Fruit fly (Drosophila melanogaster) whole organism, embryonic: Measurements from ENCODE around the gene PGRP-LF.

Source experiments
- Abd-B ChIP-seq: fragments of 200-800 bp; sonication (Bioruptor generic); optimal IDR thresholded peaks from 2 replicates; lab custom pipeline; 2018; ENCODE audit warnings: missing biosample characterization, mild to moderate bottlenecking, missing genetic modification characterization, moderate library complexity
- B-H1 ChIP-seq: fragments of 200-800 bp; sonication (Bioruptor generic); IDR thresholded peaks from 3 replicates; pipeline ENCODE4 v1.3.6; 2022; ENCODE audit warnings: missing biosample characterization, missing genetic modification characterization
- CG10431 ChIP-seq: fragments of 200-800 bp; sonication (Bioruptor generic); optimal IDR thresholded peaks from 3 replicates; lab custom pipeline; 2018; ENCODE audit warnings: missing biosample characterization, mild to moderate bottlenecking, missing genetic modification characterization
- CG10543 ChIP-seq: fragments of 200-800 bp; sonication (Bioruptor generic); optimal IDR thresholded peaks from 3 replicates; lab custom pipeline; 2017; ENCODE audit warnings: missing biosample characterization, mild to moderate bottlenecking, missing genetic modification characterization, moderate library complexity
- CG11247 ChIP-seq: fragments of 200-800 bp; sonication (Bioruptor generic); IDR thresholded peaks from 2 replicates; pipeline ENCODE4 v1.3.6; 2022; ENCODE audit warnings: missing biosample characterization, missing genetic modification characterization
- CG1647 ChIP-seq: fragments of 200-800 bp; sonication (Bioruptor generic); optimal IDR thresholded peaks from 3 replicates; lab custom pipeline; 2016; ENCODE audit warnings: missing biosample characterization, missing genetic modification characterization
- CG17612 ChIP-seq: fragments of 200-800 bp; sonication (Bioruptor generic); IDR thresholded peaks from 2 replicates; pipeline ENCODE4 v1.3.6; 2022; ENCODE audit warnings: missing biosample characterization, missing genetic modification characterization
- CG17829 ChIP-seq: fragments of 200-800 bp; optimal IDR thresholded peaks from 2 replicates; lab custom pipeline; 2019; ENCODE audit warnings: missing biosample characterization, mild to moderate bottlenecking, missing genetic modification characterization, moderate library complexity
- CG17912 ChIP-seq: fragments of 200-800 bp; sonication (Bioruptor generic); optimal IDR thresholded peaks from 2 replicates; lab custom pipeline; 2018; ENCODE audit warnings: missing biosample characterization, mild to moderate bottlenecking, missing genetic modification characterization
- CG18599 ChIP-seq: fragments of 200-800 bp; sonication (Bioruptor generic); optimal IDR thresholded peaks from 3 replicates; lab custom pipeline; 2017; ENCODE audit warnings: missing biosample characterization, missing genetic modification characterization, mild to moderate bottlenecking, moderate library complexity, missing genetic modification reagents
- CG2116 ChIP-seq: fragments of 200-800 bp; sonication (Bioruptor generic); optimal IDR thresholded peaks from 3 replicates; lab custom pipeline; 2018; ENCODE audit warnings: missing biosample characterization, mild to moderate bottlenecking, missing genetic modification characterization
- CG2712 ChIP-seq: fragments of 200-800 bp; optimal IDR thresholded peaks from 3 replicates; lab custom pipeline; 2019; ENCODE audit warnings: missing biosample characterization, mild to moderate bottlenecking, missing genetic modification characterization, moderate library complexity
- CG3163 ChIP-seq: fragments of 200-800 bp; sonication (Bioruptor generic); optimal IDR thresholded peaks from 3 replicates; lab custom pipeline; 2016; ENCODE audit warnings: missing biosample characterization, missing genetic modification characterization
- CG32532 ChIP-seq: fragments of 200-800 bp; sonication (Bioruptor generic); IDR thresholded peaks from 2 replicates; pipeline ENCODE4 v1.3.6; 2022; ENCODE audit warnings: missing biosample characterization, missing genetic modification characterization
- CG33557 ChIP-seq: fragments of 200-800 bp; sonication (Bioruptor generic); optimal IDR thresholded peaks from 2 replicates; lab custom pipeline; 2019; ENCODE audit warnings: missing biosample characterization, mild to moderate bottlenecking, missing genetic modification characterization, moderate library complexity
- CG3995 ChIP-seq: fragments of 200-800 bp; sonication (Bioruptor generic); optimal IDR thresholded peaks from 3 replicates; lab custom pipeline; 2016; ENCODE audit warnings: missing biosample characterization, missing genetic modification characterization
- CG7963 ChIP-seq: fragments of 200-800 bp; sonication (Bioruptor generic); IDR thresholded peaks from 3 replicates; pipeline ENCODE4 v1.3.6; 2022; ENCODE audit warnings: missing biosample characterization, missing genetic modification characterization; ENCODE audit not compliant: partially characterized antibody
- CG8290 ChIP-seq, 3 experiments: fragments of 200-800 bp; sonication (Bioruptor generic); optimal IDR thresholded peaks; 2 replicates each; lab custom pipeline; 2016 to 2019; ENCODE audit warnings: missing biosample characterization in 3 of 3, missing genetic modification characterization in 3 of 3, mild to moderate bottlenecking in 2 of 3, moderate library complexity in 1 of 3
- Dek ChIP-seq: fragments of 200-800 bp; sonication (Bioruptor generic); optimal IDR thresholded peaks from 3 replicates; lab custom pipeline; 2019; ENCODE audit warnings: missing biosample characterization, mild to moderate bottlenecking, missing genetic modification characterization, moderate library complexity
- Gug ChIP-seq: fragments of 200-800 bp; sonication (Bioruptor generic); IDR thresholded peaks from 4 replicates; pipeline ENCODE4 v1.3.6; 2022; ENCODE audit warnings: missing biosample characterization, missing genetic modification characterization
- H2.0 ChIP-seq: fragments of 200-800 bp; sonication (Bioruptor generic); IDR thresholded peaks from 2 replicates; pipeline ENCODE4 v1.3.6; 2022; ENCODE audit warnings: missing biosample characterization, missing genetic modification characterization
- HLH3B ChIP-seq: fragments of 200-800 bp; sonication (Bioruptor generic); IDR thresholded peaks from 2 replicates; pipeline ENCODE4 v1.3.6; 2022; ENCODE audit warnings: missing biosample characterization, missing genetic modification characterization
- HLH54F ChIP-seq: fragments of 200-800 bp; sonication (Bioruptor generic); optimal IDR thresholded peaks from 3 replicates; lab custom pipeline; 2016; ENCODE audit warnings: missing biosample characterization, missing genetic modification characterization
- Hsf ChIP-seq: fragments of 200-800 bp; sonication (Bioruptor generic); optimal IDR thresholded peaks from 3 replicates; lab custom pipeline; 2016; ENCODE audit warnings: missing biosample characterization, missing genetic modification characterization
- NFAT ChIP-seq: fragments of 200-800 bp; sonication (Bioruptor generic); IDR thresholded peaks from 2 replicates; pipeline ENCODE4 v1.3.6; 2022; ENCODE audit warnings: missing biosample characterization, missing genetic modification characterization
- Pdp1 ChIP-seq, 2 experiments: fragments of 200-800 bp; sonication (Bioruptor generic); optimal IDR thresholded peaks; 3 replicates each; lab custom pipeline; 2016; ENCODE audit warnings: missing biosample characterization in 2 of 2, missing genetic modification characterization in 2 of 2, mild to moderate bottlenecking in 1 of 2, moderate library complexity in 1 of 2
- Rfx ChIP-seq: fragments of 200-800 bp; sonication (Bioruptor generic); IDR thresholded peaks from 2 replicates; pipeline ENCODE4 v1.3.6; 2022; ENCODE audit warnings: missing biosample characterization, missing genetic modification characterization
- Side ChIP-seq: fragments of 200-800 bp; sonication (Bioruptor generic); optimal IDR thresholded peaks from 2 replicates; lab custom pipeline; 2016; ENCODE audit warnings: missing biosample characterization, missing genetic modification characterization
- Stat92E ChIP-seq, 3 experiments: fragments of >200 bp in 2 of 3; fragments of 200-800 bp in 1 of 3; sonication (Bioruptor generic) in 1 of 3; optimal IDR thresholded peaks; 2 replicates each; lab custom pipeline; 2017 to 2019; ENCODE audit warnings: missing biosample characterization in 3 of 3, missing genetic modification characterization in 3 of 3, mild to moderate bottlenecking in 1 of 3, moderate library complexity in 1 of 3
- chif ChIP-seq, 2 experiments: fragments of 200-800 bp; sonication (Bioruptor generic); optimal IDR thresholded peaks; 3 replicates each; lab custom pipeline; 2016; ENCODE audit warnings: missing biosample characterization in 2 of 2, missing genetic modification characterization in 2 of 2
- cwo ChIP-seq: fragments of 200-800 bp; sonication (Bioruptor generic); optimal IDR thresholded peaks from 3 replicates; lab custom pipeline; 2017; ENCODE audit warnings: missing biosample characterization, missing genetic modification characterization, mild to moderate bottlenecking, moderate library complexity, missing genetic modification reagents
- dm ChIP-seq: fragments of 200-800 bp; sonication (Bioruptor generic); optimal IDR thresholded peaks from 3 replicates; lab custom pipeline; 2016; ENCODE audit warnings: missing biosample characterization, missing genetic modification characterization
- gem ChIP-seq: fragments of 200-800 bp; sonication (Bioruptor generic); optimal IDR thresholded peaks from 2 replicates; lab custom pipeline; 2019; ENCODE audit warnings: missing biosample characterization, mild to moderate bottlenecking, missing genetic modification characterization, moderate library complexity
- gsb ChIP-seq: fragments of 200-800 bp; sonication (Bioruptor generic); IDR thresholded peaks from 2 replicates; pipeline ENCODE4 v1.3.6; 2022; ENCODE audit warnings: missing biosample characterization, missing genetic modification characterization
- ham ChIP-seq: fragments of 200-800 bp; sonication (Bioruptor generic); IDR thresholded peaks from 2 replicates; pipeline ENCODE4 v1.3.6; 2022; ENCODE audit warnings: missing biosample characterization, missing genetic modification characterization
- ind ChIP-seq: fragments of 200-800 bp; sonication (Bioruptor generic); optimal IDR thresholded peaks from 3 replicates; lab custom pipeline; 2016; ENCODE audit warnings: missing biosample characterization, missing genetic modification characterization
- lmd ChIP-seq: fragments of 200-800 bp; sonication (Bioruptor generic); IDR thresholded peaks from 2 replicates; pipeline ENCODE4 v1.3.6; 2022; ENCODE audit warnings: missing biosample characterization, missing genetic modification characterization
- nom ChIP-seq: fragments of 200-800 bp; sonication (Bioruptor generic); optimal IDR thresholded peaks from 2 replicates; lab custom pipeline; 2017; ENCODE audit warnings: missing biosample characterization, missing genetic modification characterization, mild to moderate bottlenecking, moderate library complexity, missing genetic modification reagents
- onecut ChIP-seq: fragments of 200-800 bp; sonication (Bioruptor generic); IDR thresholded peaks from 2 replicates; pipeline ENCODE4 v1.3.6; 2022; ENCODE audit warnings: missing biosample characterization, missing genetic modification characterization
- psq ChIP-seq: fragments of 200-800 bp; sonication (Bioruptor generic); optimal IDR thresholded peaks from 2 replicates; lab custom pipeline; 2017; ENCODE audit warnings: missing biosample characterization, missing genetic modification characterization
- salm ChIP-seq: fragments of 200-800 bp; sonication (Bioruptor generic); optimal IDR thresholded peaks from 2 replicates; lab custom pipeline; 2018; ENCODE audit warnings: missing biosample characterization, mild to moderate bottlenecking, missing genetic modification characterization
- sug ChIP-seq: fragments of 200-800 bp; optimal IDR thresholded peaks from 2 replicates; lab custom pipeline; 2019; ENCODE audit warnings: missing biosample characterization, mild to moderate bottlenecking, missing genetic modification characterization, moderate library complexity
- tin ChIP-seq: fragments of 200-800 bp; sonication (Bioruptor generic); optimal IDR thresholded peaks from 3 replicates; lab custom pipeline; 2016; ENCODE audit warnings: missing biosample characterization, missing genetic modification characterization
- tx ChIP-seq: fragments of 200-800 bp; sonication (Bioruptor generic); optimal IDR thresholded peaks from 2 replicates; lab custom pipeline; 2016; ENCODE audit warnings: missing biosample characterization, missing genetic modification characterization
- unc-4 ChIP-seq: fragments of 200-800 bp; sonication (Bioruptor generic); IDR thresholded peaks from 2 replicates; pipeline ENCODE4 v1.3.6; 2022; ENCODE audit warnings: missing biosample characterization, missing genetic modification characterization; ENCODE audit not compliant: partially characterized antibody
- vnd ChIP-seq: fragments of 200-800 bp; sonication (Bioruptor generic); IDR thresholded peaks from 3 replicates; pipeline ENCODE4 v1.3.6; 2022; ENCODE audit warnings: missing biosample characterization, missing genetic modification characterization; ENCODE audit not compliant: partially characterized antibody
- wdn ChIP-seq: fragments of 200-800 bp; sonication (Bioruptor generic); IDR thresholded peaks from 2 replicates; pipeline ENCODE4 v1.3.6; 2022; ENCODE audit warnings: missing biosample characterization, missing genetic modification characterization
- zen2 ChIP-seq: fragments of 200-800 bp; sonication (Bioruptor generic); IDR thresholded peaks from 3 replicates; pipeline ENCODE4 v1.3.6; 2022; ENCODE audit warnings: missing biosample characterization, missing genetic modification characterization; ENCODE audit not compliant: partially characterized antibody
- zf30C ChIP-seq: fragments of 200-800 bp; sonication (Bioruptor generic); optimal IDR thresholded peaks from 3 replicates; lab custom pipeline; 2018; ENCODE audit warnings: missing biosample characterization, mild to moderate bottlenecking, missing genetic modification characterization

PGRP-LF gene

DNA sequence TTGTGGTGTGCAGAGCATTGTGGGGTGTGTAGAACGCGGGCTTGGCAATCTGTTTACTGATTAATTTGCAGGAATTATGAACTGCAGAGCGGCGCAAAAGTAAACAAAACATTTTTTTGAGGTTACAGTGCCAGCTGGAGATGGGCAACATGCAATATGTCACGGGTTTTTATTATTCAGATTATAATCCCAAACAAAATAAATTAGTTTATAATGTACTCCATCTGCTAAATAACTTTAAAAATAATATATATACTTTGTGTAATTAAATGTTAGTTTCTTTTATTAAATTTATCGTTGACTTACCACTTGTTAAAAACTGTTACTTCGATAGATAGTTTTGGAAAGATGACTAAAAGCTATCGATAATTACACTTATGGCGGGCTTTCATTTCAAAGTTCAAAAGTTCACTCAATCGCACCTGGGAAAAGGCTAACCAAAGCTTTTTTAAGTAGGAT lies 21.5 kb downstream of the PGRP-LF start, which contains the start of gene Fdx1 (continued):
- peak in 1 of 2 experiments; percentile 59 for TF ChIP-seq Pdp1 (GFP tag; optimal IDR thresholded peaks at IDR 0.05; lab: Kevin White, UChicago)
- peak; percentile 8 for TF ChIP-seq Hsf (GFP tag; lab: Kevin White, UChicago)
- peak; percentile 47 for TF ChIP-seq ind
- peak; percentile 15; the same call in 1 of the 2 replicates for TF ChIP-seq CG32532 (GFP tag; lab: Robert Waterston, UW)
- peak; percentile 47 for TF ChIP-seq CG18599 (GFP tag; lab: Kevin White, UChicago)
- no peak for TF ChIP-seq CG7963 (GFP tag; lab: Robert Waterston, UW)
- TF ChIP-seq NFAT (GFP tag; lab: Robert Waterston, UW): peak; percentile 38; the same call in 1 of the 2 replicates
- no peak for TF ChIP-seq CG17612 (GFP tag; lab: Robert Waterston, UW)
- TF ChIP-seq tin: peak; percentile 41
- TF ChIP-seq Rfx (GFP tag; lab: Robert Waterston, UW): peak; percentile 67
- no peak; the same call in 1 of the 2 replicates for TF ChIP-seq lmd (GFP tag; lab: Robert Waterston, UW)
- peak; percentile 40 for TF ChIP-seq CG10543 (GFP tag; lab: Kevin White, UChicago)
- no peak for TF ChIP-seq wdn (GFP tag; lab: Robert Waterston, UW)
- TF ChIP-seq CG17912 (GFP tag; lab: Kevin White, UChicago): no peak
- TF ChIP-seq Dek: peak; percentile 15
- no peak for TF ChIP-seq Stat92E (GFP tag; optimal IDR thresholded peaks at IDR 0.05; lab: Kevin White, UChicago)
- no peak for TF ChIP-seq gsb
- TF ChIP-seq CG1647: no peak
- peak; percentile 47; the same call in 1 of the 2 replicates for TF ChIP-seq H2.0
- no peak for TF ChIP-seq B-H1 (GFP tag; lab: Robert Waterston, UW)
- peak; percentile 67 for TF ChIP-seq gem
- peak; percentile 70 for TF ChIP-seq unc-4 (GFP tag; lab: Robert Waterston, UW)
- TF ChIP-seq Side: no peak
- no peak; the same call in 3 of the 4 replicates for TF ChIP-seq Gug (GFP tag; lab: Robert Waterston, UW)
- TF ChIP-seq CG2712: peak; percentile 45
- TF ChIP-seq CG11247 (GFP tag; lab: Robert Waterston, UW): 0 out of 2 replicates have a peak, but pooled peaks have one; percentile 27
- TF ChIP-seq chif (GFP tag; optimal IDR thresholded peaks at IDR 0.05; lab: Kevin White, UChicago): no peak
- TF ChIP-seq psq: no peak
- peak; percentile 91 for TF ChIP-seq CG2116 (GFP tag; lab: Kevin White, UChicago)
- TF ChIP-seq HLH3B: peak; percentile 38; the same call in 1 of the 2 replicates
- TF ChIP-seq dm (GFP tag; lab: Kevin White, UChicago): no peak
- peak; percentile 20 for TF ChIP-seq CG33557 (GFP tag; lab: Kevin White, UChicago)
- peak; percentile 0 for TF ChIP-seq CG8290 (GFP tag; optimal IDR thresholded peaks at IDR 0.05; lab: Kevin White, UChicago)
- no peak for TF ChIP-seq CG8290 (tag; optimal IDR thresholded peaks at IDR 0.05; lab: Kevin White, UChicago)
- no peak for TF ChIP-seq onecut (GFP tag; lab: Robert Waterston, UW)
- TF ChIP-seq tx (GFP tag; lab: Kevin White, UChicago): no peak
- TF ChIP-seq vnd: 0 out of 3 replicates have a peak, but pooled peaks have one; percentile 8
- TF ChIP-seq CG3995 (GFP tag; lab: Kevin White, UChicago): peak; percentile 97
- no peak for TF ChIP-seq Abd-B
- TF ChIP-seq ham: no peak
- TF ChIP-seq sug (tag; lab: Kevin White, UChicago): peak; percentile 61
- TF ChIP-seq cwo (GFP tag; lab: Kevin White, UChicago): peak; percentile 4
- peak; percentile 21 for TF ChIP-seq CG17829
- no peak for TF ChIP-seq nom (GFP tag; lab: Kevin White, UChicago)
- TF ChIP-seq HLH54F (GFP tag; lab: Kevin White, UChicago): no peak
- TF ChIP-seq salm (tag; lab: Kevin White, UChicago): no peak
- TF ChIP-seq zen2: no peak
- TF ChIP-seq zf30C (GFP tag; lab: Kevin White, UChicago): no peak
- TF ChIP-seq CG10431 (GFP tag; lab: Kevin White, UChicago): no peak
- no peak for TF ChIP-seq CG3163 (GFP tag; lab: Kevin White, UChicago)
